Worm (Caenorhabditis elegans) whole organism, L2 larva: Measurements from ENCODE around the gene sgk-1.

Experiments used
- F13H6.1 ChIP-seq: sonication (generic microtip); optimal IDR thresholded peaks from 2 replicates; lab custom pipeline; 2016; ENCODE audit warnings: missing genetic modification characterization, missing compliant biosample characterization
- unc-62 ChIP-seq: fragments of 150-350 bp; optimal IDR thresholded peaks from 2 replicates; lab custom pipeline; 2014; ENCODE audit warnings: missing biosample characterization, missing genetic modification reagents, missing genetic modification characterization

ce11 chrX:16218306-16218705 lies 43.6 kb downstream of the sgk-1 start:
- TF ChIP-seq F13H6.1 (tag; lab: Kevin White, UChicago) (no peak), unc-62 (no peak)
